Worm (Caenorhabditis elegans) whole organism, L4 larva: ENCODE data around the gene gfat-1.

ENCODE experiments used
- D1046.2 ChIP-seq: fragments of 200-800 bp; sonication (Bioruptor generic); IDR thresholded peaks from 2 replicates; pipeline ENCODE4 v1.3.6; 2022; ENCODE audit warnings: missing genetic modification characterization, missing compliant biosample characterization
- F10B5.3 ChIP-seq: sonication (generic microtip); optimal IDR thresholded peaks from 2 replicates; lab custom pipeline; 2016; ENCODE audit warnings: mild to moderate bottlenecking, missing genetic modification characterization, missing compliant biosample characterization
- F37D6.2 ChIP-seq: sonication (generic microtip); optimal IDR thresholded peaks from 2 replicates; lab custom pipeline; 2016; ENCODE audit warnings: mild to moderate bottlenecking, missing genetic modification characterization, missing compliant biosample characterization
- T20F7.1 ChIP-seq: fragments of 200-800 bp; sonication (Bioruptor generic); optimal IDR thresholded peaks from 2 replicates; lab custom pipeline; 2018; ENCODE audit warnings: mild to moderate bottlenecking, missing genetic modification characterization, missing compliant biosample characterization
- T26A8.4 ChIP-seq: fragments of 200-800 bp; sonication (Bioruptor generic); IDR thresholded peaks from 2 replicates; pipeline ENCODE4 v1.3.6; 2022; ENCODE audit warnings: missing genetic modification characterization, missing compliant biosample characterization
- Y5F2A.4 ChIP-seq: fragments of 200-800 bp; sonication (Bioruptor generic); optimal IDR thresholded peaks from 2 replicates; lab custom pipeline; 2018; ENCODE audit warnings: mild to moderate bottlenecking, missing genetic modification characterization, missing compliant biosample characterization
- Y75B8A.6 ChIP-seq: fragments of 200-800 bp; sonication (Bioruptor generic); IDR thresholded peaks from 2 replicates; pipeline ENCODE4 v1.3.6; 2022; ENCODE audit warnings: missing genetic modification reagents, missing genetic modification characterization, missing compliant biosample characterization
- ZK546.5 ChIP-seq, 2 experiments: sonication (generic microtip); optimal IDR thresholded peaks; 2 replicates each; lab custom pipeline; 2017; ENCODE audit warnings: missing biosample characterization in 2 of 2, missing genetic modification characterization in 2 of 2
- attf-4 ChIP-seq: sonication (generic microtip); optimal IDR thresholded peaks from 3 replicates; lab custom pipeline; 2017; ENCODE audit warnings: missing biosample characterization, missing genetic modification characterization
- ceh-28 ChIP-seq: fragments of 150-350 bp; optimal IDR thresholded peaks from 2 replicates; lab custom pipeline; 2014; ENCODE audit warnings: missing biosample characterization, missing genetic modification reagents, missing genetic modification characterization
- ceh-32 ChIP-seq: sonication (generic microtip); optimal IDR thresholded peaks from 2 replicates; lab custom pipeline; 2016; ENCODE audit warnings: mild to moderate bottlenecking, missing genetic modification characterization, missing compliant biosample characterization; ENCODE audit not compliant: poor library complexity
- ceh-44 ChIP-seq: fragments of 200-800 bp; sonication (Bioruptor generic); IDR thresholded peaks from 2 replicates; pipeline ENCODE4 v1.3.6; 2022; ENCODE audit warnings: missing genetic modification reagents, missing genetic modification characterization, missing compliant biosample characterization
- ceh-62 ChIP-seq: sonication (generic microtip); optimal IDR thresholded peaks from 2 replicates; lab custom pipeline; 2017; ENCODE audit warnings: missing biosample characterization, missing genetic modification characterization
- ces-1 ChIP-seq: fragments of 150-350 bp; sonication (generic microtip); optimal IDR thresholded peaks from 4 replicates; lab custom pipeline; 2014; ENCODE audit warnings: missing biosample characterization, missing genetic modification reagents, missing genetic modification characterization
- dmd-8 ChIP-seq: fragments of 200-800 bp; sonication (Bioruptor generic); IDR thresholded peaks from 2 replicates; pipeline ENCODE4 v1.3.6; 2022; ENCODE audit warnings: missing genetic modification characterization, missing compliant biosample characterization
- dmd-9 ChIP-seq: fragments of 200-800 bp; sonication (Bioruptor generic); IDR thresholded peaks from 2 replicates; pipeline ENCODE4 v1.3.6; 2022; ENCODE audit warnings: missing genetic modification reagents, missing genetic modification characterization, missing compliant biosample characterization
- dpl-1 ChIP-seq: fragments of 150-350 bp; optimal IDR thresholded peaks from 2 replicates; lab custom pipeline; 2014; ENCODE audit warnings: missing biosample characterization, missing genetic modification reagents, missing genetic modification characterization
- dve-1 ChIP-seq: sonication (generic microtip); optimal IDR thresholded peaks from 2 replicates; lab custom pipeline; 2017; ENCODE audit warnings: antibody characterized with exemption, mild to moderate bottlenecking, missing genetic modification characterization, missing compliant biosample characterization; ENCODE audit not compliant: insufficient read depth
- egl-27 ChIP-seq: sonication (generic microtip); optimal IDR thresholded peaks from 3 replicates; lab custom pipeline; 2017; ENCODE audit warnings: missing biosample characterization, missing genetic modification reagents, missing genetic modification characterization
- fkh-10 ChIP-seq: fragments of 150-350 bp; optimal IDR thresholded peaks from 2 replicates; lab custom pipeline; 2014; ENCODE audit warnings: missing biosample characterization, missing genetic modification reagents, missing genetic modification characterization
- fos-1 ChIP-seq: fragments of 150-350 bp; optimal IDR thresholded peaks from 2 replicates; lab custom pipeline; 2014; ENCODE audit warnings: missing biosample characterization, missing genetic modification characterization
- hif-1 ChIP-seq, 2 experiments: sonication (generic microtip); optimal IDR thresholded peaks; 2 replicates each; lab custom pipeline; 2016 to 2017; ENCODE audit warnings: missing compliant biosample characterization in 2 of 2, missing genetic modification characterization in 2 of 2, missing genetic modification reagents in 2 of 2, missing genotype in 2 of 2, mild to moderate bottlenecking in 1 of 2
- hlh-11 ChIP-seq: fragments of 200-800 bp; sonication (Bioruptor generic); optimal IDR thresholded peaks from 2 replicates; lab custom pipeline; 2018; ENCODE audit warnings: mild to moderate bottlenecking, missing genetic modification characterization, missing compliant biosample characterization
- hlh-30 ChIP-seq: sonication (generic microtip); optimal IDR thresholded peaks from 2 replicates; lab custom pipeline; 2017; ENCODE audit warnings: antibody characterized with exemption, mild to moderate bottlenecking, missing genetic modification characterization, missing compliant biosample characterization; ENCODE audit not compliant: insufficient read depth
- hmg-1.1 ChIP-seq: fragments of 200-800 bp; sonication (Bioruptor generic); IDR thresholded peaks from 2 replicates; pipeline ENCODE4 v1.3.6; 2022; ENCODE audit warnings: missing genetic modification reagents, missing genetic modification characterization, missing compliant biosample characterization
- jun-1 ChIP-seq: fragments of 150-350 bp; optimal IDR thresholded peaks from 2 replicates; lab custom pipeline; 2014; ENCODE audit warnings: missing biosample characterization, missing genetic modification reagents, missing genetic modification characterization
- lim-7 ChIP-seq: fragments of 200-800 bp; sonication (Bioruptor generic); IDR thresholded peaks from 2 replicates; pipeline ENCODE4 v1.3.6; 2022; ENCODE audit warnings: missing genetic modification characterization, missing compliant biosample characterization
- lin-13 ChIP-seq: fragments of 150-350 bp; optimal IDR thresholded peaks from 2 replicates; lab custom pipeline; 2014; ENCODE audit warnings: missing biosample characterization, missing genetic modification reagents, missing genetic modification characterization
- lin-29 ChIP-seq: fragments of 200-800 bp; sonication (Bioruptor generic); IDR thresholded peaks from 2 replicates; pipeline ENCODE4 v1.3.6; 2022; ENCODE audit warnings: missing genetic modification reagents, missing genetic modification characterization, missing compliant biosample characterization
- mdt-29 ChIP-seq: fragments of 200-800 bp; sonication (Bioruptor generic); IDR thresholded peaks from 2 replicates; pipeline ENCODE4 v1.3.6; 2022; ENCODE audit warnings: missing genetic modification reagents, missing genetic modification characterization, missing compliant biosample characterization
- mep-1 ChIP-seq: fragments of 150-350 bp; sonication (generic microtip); optimal IDR thresholded peaks from 3 replicates; lab custom pipeline; 2014; ENCODE audit warnings: missing biosample characterization, missing genetic modification characterization
- nhr-102 ChIP-seq: sonication (generic microtip); optimal IDR thresholded peaks from 2 replicates; lab custom pipeline; 2016; ENCODE audit warnings: mild to moderate bottlenecking, missing genetic modification characterization, moderate library complexity, missing compliant biosample characterization
- nhr-11 ChIP-seq: fragments of 150-350 bp; optimal IDR thresholded peaks from 2 replicates; lab custom pipeline; 2014; ENCODE audit warnings: missing biosample characterization, missing genetic modification characterization
- nhr-111 ChIP-seq: fragments of 200-800 bp; sonication (Bioruptor generic); optimal IDR thresholded peaks from 2 replicates; lab custom pipeline; 2018; ENCODE audit warnings: mild to moderate bottlenecking, missing genetic modification characterization, missing compliant biosample characterization
- nhr-25 ChIP-seq: sonication (generic microtip); optimal IDR thresholded peaks from 2 replicates; lab custom pipeline; 2017; ENCODE audit warnings: missing genetic modification characterization, mild to moderate bottlenecking, missing compliant biosample characterization, antibody characterized with exemption, moderate library complexity, borderline replicate concordance; ENCODE audit not compliant: insufficient read depth
- nhr-48 ChIP-seq: sonication (generic microtip); optimal IDR thresholded peaks from 2 replicates; lab custom pipeline; 2016; ENCODE audit warnings: mild to moderate bottlenecking, missing genetic modification characterization, missing compliant biosample characterization
- nhr-6 ChIP-seq: fragments of 150-350 bp; optimal IDR thresholded peaks from 2 replicates; lab custom pipeline; 2014; ENCODE audit warnings: missing biosample characterization, missing genetic modification characterization
- php-3 ChIP-seq: fragments of 200-800 bp; sonication (Bioruptor generic); IDR thresholded peaks from 2 replicates; pipeline ENCODE4 v1.3.6; 2022; ENCODE audit warnings: missing genetic modification reagents, missing genetic modification characterization, missing compliant biosample characterization
- pqm-1 ChIP-seq: sonication (generic microtip); optimal IDR thresholded peaks from 2 replicates; lab custom pipeline; 2017; ENCODE audit warnings: missing biosample characterization, missing genetic modification characterization
- rbr-2 ChIP-seq: sonication (generic microtip); optimal IDR thresholded peaks from 2 replicates; lab custom pipeline; 2016; ENCODE audit warnings: missing genotype, missing genetic modification characterization, missing compliant biosample characterization
- saeg-2 ChIP-seq: fragments of 200-800 bp; sonication (Bioruptor generic); IDR thresholded peaks from 2 replicates; pipeline ENCODE4 v1.3.6; 2022; ENCODE audit warnings: missing genetic modification reagents, missing genetic modification characterization, missing compliant biosample characterization
- sdz-12 ChIP-seq: fragments of 200-800 bp; sonication (Bioruptor generic); optimal IDR thresholded peaks from 2 replicates; lab custom pipeline; 2018; ENCODE audit warnings: mild to moderate bottlenecking, missing genetic modification characterization, missing compliant biosample characterization
- set-16 ChIP-seq: fragments of 200-800 bp; sonication (Bioruptor generic); IDR thresholded peaks from 2 replicates; pipeline ENCODE4 v1.3.6; 2022; ENCODE audit warnings: missing genetic modification reagents, missing genetic modification characterization, missing compliant biosample characterization
- skn-1 ChIP-seq: fragments of 150-350 bp; optimal IDR thresholded peaks from 2 replicates; lab custom pipeline; 2014; ENCODE audit warnings: missing biosample characterization, missing genetic modification characterization
- snpc-4 ChIP-seq: fragments of 150-350 bp; optimal IDR thresholded peaks from 2 replicates; lab custom pipeline; 2014; ENCODE audit warnings: missing biosample characterization, missing genetic modification characterization
- spr-1 ChIP-seq: sonication (generic microtip); optimal IDR thresholded peaks from 2 replicates; lab custom pipeline; 2016; ENCODE audit warnings: mild to moderate bottlenecking, missing genetic modification characterization, missing compliant biosample characterization
- vab-7 ChIP-seq: fragments of 200-800 bp; sonication (Bioruptor generic); IDR thresholded peaks from 2 replicates; pipeline ENCODE4 v1.3.6; 2022; ENCODE audit warnings: missing genetic modification reagents, missing genetic modification characterization, missing compliant biosample characterization
- zag-1 ChIP-seq: fragments of 150-350 bp; optimal IDR thresholded peaks from 2 replicates; lab custom pipeline; 2014; ENCODE audit warnings: missing biosample characterization, missing genetic modification characterization
- zfp-2 ChIP-seq: sonication (generic microtip); optimal IDR thresholded peaks from 2 replicates; lab custom pipeline; 2016; ENCODE audit warnings: mild to moderate bottlenecking, missing genetic modification characterization, missing compliant biosample characterization
- zip-2 ChIP-seq: fragments of 150-350 bp; optimal IDR thresholded peaks from 2 replicates; lab custom pipeline; 2014; ENCODE audit warnings: missing biosample characterization, missing genetic modification characterization
- ztf-11 ChIP-seq: fragments of 150-350 bp; optimal IDR thresholded peaks from 2 replicates; lab custom pipeline; 2014; ENCODE audit warnings: missing biosample characterization, missing genetic modification characterization

The gfat-1 gene

ce11 chrII:11545299-11545951 lies 49.8 kb downstream of the gfat-1 start, which contains the start of gene dnj-13 (continued):
- peak; percentile 96 for TF ChIP-seq hlh-30 (tag; lab: Kevin White, UChicago)
- TF ChIP-seq dve-1 (tag; lab: Kevin White, UChicago) = peak; percentile 98
- peak; percentile 88 for TF ChIP-seq D1046.2
- no peak for TF ChIP-seq ZK546.5 (tag; optimal IDR thresholded peaks at IDR 0.05; lab: Kevin White, UChicago)
- peak; percentile 78 for TF ChIP-seq dpl-1 (GFP tag; lab: Kevin White, UChicago)
- peak; percentile 93 for TF ChIP-seq saeg-2 (GFP tag; lab: Robert Waterston, UW)
- TF ChIP-seq zfp-2 (tag; lab: Kevin White, UChicago) = peak; percentile 73
- peak; percentile 89 for TF ChIP-seq nhr-48 (tag; lab: Kevin White, UChicago)
- peak; percentile 96 for TF ChIP-seq nhr-111
- TF ChIP-seq ces-1 = no peak
- no peak for TF ChIP-seq zag-1
- TF ChIP-seq hmg-1.1 (GFP tag; lab: Robert Waterston, UW) = peak; percentile 97
- TF ChIP-seq spr-1 = peak; percentile 95
- peak; percentile 96 for TF ChIP-seq mep-1
- TF ChIP-seq F10B5.3 = peak; percentile 89
- TF ChIP-seq hif-1 (tag; optimal IDR thresholded peaks at IDR 0.05; lab: Kevin White, UChicago) = peak; percentile 77 to 92
- peak; percentile 96 for TF ChIP-seq php-3
- peak; percentile 95 for TF ChIP-seq sdz-12 (GFP tag; lab: Kevin White, UChicago)
- peak; percentile 91 for TF ChIP-seq F37D6.2 (tag; lab: Kevin White, UChicago)
- peak; percentile 89 for TF ChIP-seq Y5F2A.4 (GFP tag; lab: Kevin White, UChicago)
- peak; percentile 73 for TF ChIP-seq fkh-10
- no peak for TF ChIP-seq skn-1 (tag; lab: Kevin White, UChicago)
- peak; percentile 79 for TF ChIP-seq zip-2 (tag; lab: Kevin White, UChicago)
- peak; percentile 93 for TF ChIP-seq nhr-102 (tag; lab: Kevin White, UChicago)
- TF ChIP-seq ceh-62 (tag; lab: Kevin White, UChicago) = no peak
- TF ChIP-seq pqm-1 (tag; lab: Kevin White, UChicago) = no peak
- peak; percentile 96 for TF ChIP-seq nhr-11 (tag; lab: Kevin White, UChicago)
- peak; percentile 96 for TF ChIP-seq rbr-2
- TF ChIP-seq lim-7 (GFP tag; lab: Robert Waterston, UW) = peak; percentile 66
- TF ChIP-seq jun-1 (tag; lab: Kevin White, UChicago) = peak; percentile 87
- peak; percentile 96 for TF ChIP-seq hlh-11
- TF ChIP-seq dmd-8 (GFP tag; lab: Robert Waterston, UW) = peak; percentile 84
- peak; percentile 77 for TF ChIP-seq set-16
- peak; percentile 68 for TF ChIP-seq nhr-25 (tag; lab: Kevin White, UChicago)
- no peak for TF ChIP-seq fos-1
- no peak for TF ChIP-seq snpc-4 (tag; lab: Kevin White, UChicago)
- peak; percentile 79 for TF ChIP-seq dmd-9 (GFP tag; lab: Robert Waterston, UW)
- TF ChIP-seq egl-27 = no peak
- TF ChIP-seq nhr-6 (tag; lab: Kevin White, UChicago) = peak; percentile 80
- TF ChIP-seq lin-29 (GFP tag; lab: Robert Waterston, UW) = peak; percentile 91
- TF ChIP-seq attf-4 (tag; lab: Kevin White, UChicago) = no peak
- peak; percentile 91 for TF ChIP-seq lin-13 (GFP tag; lab: Kevin White, UChicago)
- TF ChIP-seq Y75B8A.6 (GFP tag; lab: Robert Waterston, UW) = peak; percentile 90; the same call in 1 of the 2 replicates
- TF ChIP-seq T26A8.4 = peak; percentile 97
- peak; percentile 100 for TF ChIP-seq mdt-29 (GFP tag; lab: Robert Waterston, UW)
- TF ChIP-seq ceh-28 (tag; lab: Kevin White, UChicago) = no peak
- TF ChIP-seq ceh-32 (tag; lab: Kevin White, UChicago) = peak; percentile 28
- peak; percentile 89 for TF ChIP-seq T20F7.1
- TF ChIP-seq vab-7 (GFP tag; lab: Robert Waterston, UW) = peak; percentile 85
- TF ChIP-seq ztf-11 (tag; lab: Kevin White, UChicago) = peak; percentile 13
- TF ChIP-seq ceh-44 (GFP tag; lab: Robert Waterston, UW) = peak; percentile 92
